Worm (Caenorhabditis elegans): ENCODE measurements around the gene flp-5.

flp-5 gene

ce11 chrX:8527950-8528349, at the start of gene flp-5:
flp-5 (plus strand) TSS chrX:8528250.
- no peak for TF ChIP-seq aly-2 (tag; optimal IDR thresholded peaks at IDR 0.05)
- no peak for TF ChIP-seq F13H6.1 (tag; optimal IDR thresholded peaks at IDR 0.05)
- no peak for TF ChIP-seq ztf-1 (GFP tag; conservative IDR thresholded peaks at IDR 0.05)
- TF ChIP-seq sma-3 (GFP tag; optimal IDR thresholded peaks at IDR 0.05) = no peak
- TF ChIP-seq lin-39 (tag; optimal IDR thresholded peaks at IDR 0.05) = no peak
- no peak for TF ChIP-seq C34F6.9 (tag; optimal IDR thresholded peaks at IDR 0.05)
- no peak for TF ChIP-seq alr-1 (tag; optimal IDR thresholded peaks at IDR 0.05)
- no peak for TF ChIP-seq nhr-129 (tag; optimal IDR thresholded peaks at IDR 0.05)
- no peak for TF ChIP-seq peb-1 (tag; optimal IDR thresholded peaks at IDR 0.05)
- TF ChIP-seq egl-27 (tag; optimal IDR thresholded peaks at IDR 0.05) = no peak
- TF ChIP-seq nhr-25 (tag; optimal IDR thresholded peaks at IDR 0.05) = no peak
- no peak for TF ChIP-seq nhr-12 (tag; optimal IDR thresholded peaks at IDR 0.05)
- no peak for TF ChIP-seq ztf-11 (tag; optimal IDR thresholded peaks at IDR 0.05)

DNA sequence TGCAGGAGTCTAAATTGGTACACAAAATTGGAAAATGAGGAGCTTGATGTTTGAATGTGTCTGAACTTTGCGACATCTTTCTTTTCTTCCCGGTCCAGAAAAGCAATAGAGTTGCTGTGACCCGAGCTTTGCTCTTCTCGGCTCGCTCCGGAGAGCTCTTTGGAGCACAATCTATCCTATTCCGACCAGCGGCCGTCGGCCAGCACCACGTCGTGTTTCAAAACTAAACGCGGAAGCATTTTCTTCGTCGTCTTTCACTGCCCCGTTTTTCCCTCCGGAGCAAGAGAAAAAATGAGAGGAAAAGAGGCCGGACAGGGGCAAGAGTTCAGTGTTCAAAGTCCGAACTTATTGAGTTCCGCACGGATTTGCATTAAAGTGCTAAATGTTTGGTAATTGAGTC, 49.0 kb upstream of the flp-5 start:
- peak in 1 of 2 experiments; percentile 25 for TF ChIP-seq mdl-1 (tag; optimal IDR thresholded peaks at IDR 0.05)
- no peak for TF ChIP-seq R02D3.7 (tag; optimal IDR thresholded peaks at IDR 0.05)
- peak; percentile 34 for TF ChIP-seq sma-9 (GFP tag; optimal IDR thresholded peaks at IDR 0.05)
- TF ChIP-seq sma-9 (tag; optimal IDR thresholded peaks at IDR 0.05) = no peak
- TF ChIP-seq Y55F3AM.14 (GFP tag; optimal IDR thresholded peaks at IDR 0.05) = no peak
- peak; percentile 6 for TF ChIP-seq F13H6.1 (tag; optimal IDR thresholded peaks at IDR 0.05)
- TF ChIP-seq nhr-25 (tag; optimal IDR thresholded peaks at IDR 0.05) = no peak
- no peak for TF ChIP-seq ceh-82 (tag; optimal IDR thresholded peaks at IDR 0.05)
- peak; percentile 23 for TF ChIP-seq zag-1 (tag; optimal IDR thresholded peaks at IDR 0.05)
- peak; percentile 16 for TF ChIP-seq egl-27 (tag; optimal IDR thresholded peaks at IDR 0.05)
- TF ChIP-seq gmeb-1 (tag; optimal IDR thresholded peaks at IDR 0.05) = no peak

- TF ChIP-seq gmeb-1 (tag; optimal IDR thresholded peaks at IDR 0.05) (no peak), mbf-1 (tag; optimal IDR thresholded peaks at IDR 0.05) (no peak), lin-11 (tag; optimal IDR thresholded peaks at IDR 0.05) (no peak), nhr-12 (tag; optimal IDR thresholded peaks at IDR 0.05) (no peak), egl-27 (tag; optimal IDR thresholded peaks at IDR 0.05) (peak; percentile 30), lsy-2 (tag; optimal IDR thresholded peaks at IDR 0.05) (peak in 1 of 2 experiments; percentile 23), lin-39 (tag; optimal IDR thresholded peaks at IDR 0.05) (no peak), ztf-11 (tag; optimal IDR thresholded peaks at IDR 0.05) (no peak), sma-3 (GFP tag; optimal IDR thresholded peaks at IDR 0.05) (no peak), mab-5 (tag; optimal IDR thresholded peaks at IDR 0.05) (no peak), unc-55 (GFP tag; optimal IDR thresholded peaks at IDR 0.05) (peak; percentile 30), nhr-129 (tag; optimal IDR thresholded peaks at IDR 0.05) (peak; percentile 49), blmp-1 (tag; optimal IDR thresholded peaks at IDR 0.05; ENCODE audit: insufficient read depth) (no peak), sem-4 (tag; optimal IDR thresholded peaks at IDR 0.05) (no peak), nhr-237 (tag; optimal IDR thresholded peaks at IDR 0.05) (no peak), ceh-16 (tag; optimal IDR thresholded peaks at IDR 0.05) (no peak), skn-1 (tag; optimal IDR thresholded peaks at IDR 0.05) (no peak), F13H6.1 (tag; optimal IDR thresholded peaks at IDR 0.05) (peak; percentile 38), sma-9 (GFP tag; optimal IDR thresholded peaks at IDR 0.05) (peak; percentile 22), sma-9 (tag; optimal IDR thresholded peaks at IDR 0.05) (no peak), ztf-1 (GFP tag; conservative IDR thresholded peaks at IDR 0.05) (no peak), nhr-11 (tag; optimal IDR thresholded peaks at IDR 0.05) (no peak), nhr-6 (tag; optimal IDR thresholded peaks at IDR 0.05) (no peak), ztf-4 (tag; optimal IDR thresholded peaks at IDR 0.05) (no peak), mdl-1 (tag; optimal IDR thresholded peaks at IDR 0.05) (peak; percentile 67 to 72), aly-2 (tag; optimal IDR thresholded peaks at IDR 0.05) (no peak), peb-1 (tag; optimal IDR thresholded peaks at IDR 0.05) (no peak), crh-2 (tag; optimal IDR thresholded peaks at IDR 0.05) (peak; percentile 35), zag-1 (tag; optimal IDR thresholded peaks at IDR 0.05) (peak; percentile 74), nhr-25 (tag; optimal IDR thresholded peaks at IDR 0.05) (no peak), C34F6.9 (tag; optimal IDR thresholded peaks at IDR 0.05) (peak; percentile 24), nhr-21 (tag; optimal IDR thresholded peaks at IDR 0.05) (no peak)
Observed at ce11 chrX:8481716-8482115, 46.3 kb upstream of the flp-5 start.

ce11 chrX:8483951-8484350, 44.1 kb upstream of the flp-5 start:
- TF ChIP-seq ZK546.5 (tag; optimal IDR thresholded peaks at IDR 0.05) (no peak), nhr-237 (tag; optimal IDR thresholded peaks at IDR 0.05) (no peak), lin-13 (GFP tag; optimal IDR thresholded peaks at IDR 0.05) (no peak), peb-1 (tag; optimal IDR thresholded peaks at IDR 0.05) (no peak), unc-39 (tag; optimal IDR thresholded peaks at IDR 0.05) (no peak), nhr-10 (tag; optimal IDR thresholded peaks at IDR 0.05) (no peak), nhr-77 (tag; optimal IDR thresholded peaks at IDR 0.05) (no peak), mbf-1 (tag; optimal IDR thresholded peaks at IDR 0.05) (no peak), unc-62 (GFP tag; optimal IDR thresholded peaks at IDR 0.05) (no peak), lin-39 (tag; optimal IDR thresholded peaks at IDR 0.05) (no peak)

Measured in whole organism, L2 larva.